Worm (Caenorhabditis elegans) whole organism, L3 larva: ENCODE measurements around the gene sur-7.

Experiments used
- jun-1 ChIP-seq: fragments of 150-350 bp; optimal IDR thresholded peaks from 2 replicates; lab custom pipeline; 2014; ENCODE audit warnings: missing biosample characterization, missing genetic modification reagents, missing genetic modification characterization
- lsy-12 ChIP-seq: sonication (generic microtip); optimal IDR thresholded peaks from 2 replicates; lab custom pipeline; 2016; ENCODE audit warnings: mild to moderate bottlenecking, missing genetic modification characterization, missing compliant biosample characterization
- nhr-28 ChIP-seq: fragments of 150-350 bp; optimal IDR thresholded peaks from 2 replicates; lab custom pipeline; 2014; ENCODE audit warnings: missing biosample characterization, missing genetic modification characterization
- nhr-76 ChIP-seq: fragments of 150-350 bp; sonication (generic microtip); optimal IDR thresholded peaks from 5 replicates; lab custom pipeline; 2014; ENCODE audit warnings: missing biosample characterization, missing genetic modification characterization

- TF ChIP-seq lsy-12 (tag; lab: Kevin White, UChicago): no peak
- TF ChIP-seq nhr-76 (tag; lab: Kevin White, UChicago): no peak
- TF ChIP-seq jun-1 (tag; lab: Kevin White, UChicago): no peak
- no peak for TF ChIP-seq nhr-28 (tag; lab: Kevin White, UChicago)
These were observed 24.5 kb downstream of the sur-7 start for ce11 chrX:16400897-16401296.
